Fruit fly (Drosophila melanogaster) whole organism, prepupa: ENCODE measurements around the gene asp.
A peak's percentile ranks its signal among the peaks of the same experiment; 100 is the strongest.

ENCODE experiments used
- CG10669 ChIP-seq: fragments of 200-800 bp; sonication (Bioruptor generic); optimal IDR thresholded peaks from 3 replicates; lab custom pipeline; 2018; ENCODE audit warnings: missing biosample characterization, mild to moderate bottlenecking, missing genetic modification characterization, moderate library complexity
- CG11294 ChIP-seq: fragments of 200-800 bp; sonication (Bioruptor generic); IDR thresholded peaks from 2 replicates; pipeline ENCODE4 v1.3.6; 2022; ENCODE audit warnings: missing biosample characterization, missing genetic modification characterization
- CG11762 ChIP-seq: fragments of 200-800 bp; sonication (Bioruptor generic); optimal IDR thresholded peaks from 3 replicates; lab custom pipeline; 2016; ENCODE audit warnings: missing biosample characterization, missing genetic modification characterization; ENCODE audit not compliant: insufficient read depth
- CG11902 ChIP-seq: fragments of 200-800 bp; sonication (Bioruptor generic); optimal IDR thresholded peaks from 3 replicates; lab custom pipeline; 2016; ENCODE audit warnings: missing biosample characterization, missing genetic modification characterization
- CG15336 ChIP-seq: fragments of 200-800 bp; sonication (Bioruptor generic); IDR thresholded peaks from 2 replicates; pipeline ENCODE4 v1.3.6; 2022; ENCODE audit warnings: missing biosample characterization, missing genetic modification characterization
- CG16779 ChIP-seq: fragments of 200-800 bp; sonication (Bioruptor generic); optimal IDR thresholded peaks from 3 replicates; lab custom pipeline; 2017; ENCODE audit warnings: missing biosample characterization, mild to moderate bottlenecking, missing genetic modification characterization
- CG31627 ChIP-seq: fragments of 200-800 bp; sonication (Bioruptor generic); optimal IDR thresholded peaks from 3 replicates; lab custom pipeline; 2016; ENCODE audit warnings: missing biosample characterization, missing genetic modification characterization
- CG32006 ChIP-seq: fragments of 200-800 bp; sonication (Bioruptor generic); optimal IDR thresholded peaks from 3 replicates; lab custom pipeline; 2017; ENCODE audit warnings: missing biosample characterization, mild to moderate bottlenecking, missing genetic modification characterization
- CG34406 ChIP-seq: fragments of 200-800 bp; sonication (Bioruptor generic); optimal IDR thresholded peaks from 3 replicates; lab custom pipeline; 2016; ENCODE audit warnings: missing biosample characterization, missing genetic modification characterization
- CG4318 ChIP-seq: fragments of 200-800 bp; sonication (Bioruptor generic); optimal IDR thresholded peaks from 3 replicates; lab custom pipeline; 2017; ENCODE audit warnings: missing biosample characterization, mild to moderate bottlenecking, missing genetic modification characterization
- CG6163 ChIP-seq: fragments of 200-800 bp; sonication (Bioruptor generic); IDR thresholded peaks from 3 replicates; pipeline ENCODE4 v1.3.6; 2022; ENCODE audit warnings: missing biosample characterization, missing genetic modification characterization
- CG6792 ChIP-seq: fragments of 200-800 bp; sonication (Bioruptor generic); optimal IDR thresholded peaks from 3 replicates; lab custom pipeline; 2016; ENCODE audit warnings: missing biosample characterization, missing genetic modification characterization
- CG6808 ChIP-seq: fragments of 200-800 bp; sonication (Bioruptor generic); optimal IDR thresholded peaks from 3 replicates; lab custom pipeline; 2017; ENCODE audit warnings: missing biosample characterization, missing genetic modification characterization, mild to moderate bottlenecking, moderate library complexity, missing genetic modification reagents
- CG6854 ChIP-seq: fragments of 200-800 bp; sonication (Bioruptor generic); optimal IDR thresholded peaks from 2 replicates; lab custom pipeline; 2017; ENCODE audit warnings: missing biosample characterization, mild to moderate bottlenecking, missing genetic modification characterization
- CG8119 ChIP-seq: fragments of 200-800 bp; sonication (Bioruptor generic); IDR thresholded peaks from 3 replicates; pipeline ENCODE4 v1.3.6; 2022; ENCODE audit warnings: missing biosample characterization, missing genetic modification characterization
- CG8319 ChIP-seq: fragments of 200-800 bp; sonication (Bioruptor generic); optimal IDR thresholded peaks from 3 replicates; lab custom pipeline; 2016; ENCODE audit warnings: missing biosample characterization, missing genetic modification characterization
- CG8632 ChIP-seq: fragments of 200-800 bp; sonication (Bioruptor generic); optimal IDR thresholded peaks from 3 replicates; lab custom pipeline; 2016; ENCODE audit warnings: missing biosample characterization, missing genetic modification characterization
- Eip75B ChIP-seq: fragments of 200-800 bp; sonication (Bioruptor generic); optimal IDR thresholded peaks from 3 replicates; lab custom pipeline; 2016; ENCODE audit warnings: missing biosample characterization, missing genetic modification characterization
- Eip78C ChIP-seq: fragments of 200-800 bp; sonication (Bioruptor generic); peaks from one replicate; lab custom pipeline; 2016; ENCODE audit warnings: missing biosample characterization, missing genetic modification characterization
- Eip93F ChIP-seq: fragments of 200-800 bp; sonication (Bioruptor generic); optimal IDR thresholded peaks from 2 replicates; lab custom pipeline; 2016; ENCODE audit warnings: missing biosample characterization, mild to moderate bottlenecking, missing genetic modification characterization
- Hr39 ChIP-seq: fragments of 200-800 bp; sonication (Bioruptor generic); optimal IDR thresholded peaks from 2 replicates; lab custom pipeline; 2016; ENCODE audit warnings: missing biosample characterization, missing genetic modification characterization
- Hr4 ChIP-seq: fragments of 200-800 bp; sonication (Bioruptor generic); optimal IDR thresholded peaks from 3 replicates; lab custom pipeline; 2016; ENCODE audit warnings: missing biosample characterization, missing genetic modification characterization
- Lpt ChIP-seq: fragments of 200-800 bp; sonication (Bioruptor generic); optimal IDR thresholded peaks from 3 replicates; lab custom pipeline; 2016; ENCODE audit warnings: missing biosample characterization, missing genetic modification characterization
- Met ChIP-seq: fragments of 200-800 bp; sonication (Bioruptor generic); optimal IDR thresholded peaks from 3 replicates; lab custom pipeline; 2016; ENCODE audit warnings: missing biosample characterization, missing genetic modification characterization
- OdsH ChIP-seq: fragments of 200-800 bp; sonication (Bioruptor generic); optimal IDR thresholded peaks from 3 replicates; lab custom pipeline; 2016; ENCODE audit warnings: missing biosample characterization, missing genetic modification characterization
- Sox102F ChIP-seq: fragments of 200-800 bp; sonication (Bioruptor generic); optimal IDR thresholded peaks from 2 replicates; lab custom pipeline; 2016; ENCODE audit warnings: missing biosample characterization, mild to moderate bottlenecking, missing genetic modification characterization
- Sox14 ChIP-seq: fragments of 200-800 bp; sonication (Bioruptor generic); optimal IDR thresholded peaks from 3 replicates; lab custom pipeline; 2016; ENCODE audit warnings: missing biosample characterization, missing genetic modification characterization
- Sox15 ChIP-seq: fragments of 200-800 bp; sonication (Bioruptor generic); optimal IDR thresholded peaks from 3 replicates; lab custom pipeline; 2016; ENCODE audit warnings: missing biosample characterization, missing genetic modification characterization
- achi ChIP-seq: fragments of 200-800 bp; sonication (Bioruptor generic); optimal IDR thresholded peaks from 3 replicates; lab custom pipeline; 2016; ENCODE audit warnings: missing biosample characterization, missing genetic modification characterization
- cyc ChIP-seq: fragments of 200-800 bp; sonication (Bioruptor generic); optimal IDR thresholded peaks from 3 replicates; lab custom pipeline; 2016; ENCODE audit warnings: missing biosample characterization, missing genetic modification characterization
- dac ChIP-seq: fragments of 200-800 bp; sonication (Bioruptor generic); optimal IDR thresholded peaks from 2 replicates; lab custom pipeline; 2017; ENCODE audit warnings: missing biosample characterization, mild to moderate bottlenecking, missing genetic modification characterization
- dsx ChIP-seq: fragments of 200-800 bp; optimal IDR thresholded peaks from 3 replicates; lab custom pipeline; 2019; ENCODE audit warnings: missing biosample characterization, mild to moderate bottlenecking, missing genetic modification characterization, moderate library complexity; ENCODE audit not compliant: poor library complexity, severe bottlenecking
- eg ChIP-seq: fragments of 200-800 bp; sonication (Bioruptor generic); IDR thresholded peaks from 3 replicates; pipeline ENCODE4 v1.3.6; 2022; ENCODE audit warnings: missing biosample characterization, missing genetic modification characterization
- fd59A ChIP-seq: fragments of 200-800 bp; sonication (Bioruptor generic); optimal IDR thresholded peaks from 2 replicates; lab custom pipeline; 2017; ENCODE audit warnings: missing biosample characterization, mild to moderate bottlenecking, missing genetic modification characterization, missing genetic modification reagents
- fd85E ChIP-seq: fragments of 200-800 bp; sonication (Bioruptor generic); optimal IDR thresholded peaks from 3 replicates; lab custom pipeline; 2016; ENCODE audit warnings: missing biosample characterization, missing genetic modification characterization
- fkh ChIP-seq: fragments of 200-800 bp; sonication (Bioruptor generic); optimal IDR thresholded peaks from 3 replicates; lab custom pipeline; 2017; ENCODE audit warnings: missing biosample characterization, mild to moderate bottlenecking, missing genetic modification characterization, moderate library complexity
- lz ChIP-seq: fragments of 200-800 bp; sonication (Bioruptor generic); optimal IDR thresholded peaks from 3 replicates; lab custom pipeline; 2016; ENCODE audit warnings: missing biosample characterization, missing genetic modification characterization
- net ChIP-seq: fragments of 200-800 bp; sonication (Bioruptor generic); optimal IDR thresholded peaks from 3 replicates; lab custom pipeline; 2016; ENCODE audit warnings: missing biosample characterization, missing genetic modification characterization
- pdm3 ChIP-seq: fragments of 200-800 bp; sonication (Bioruptor generic); optimal IDR thresholded peaks from 3 replicates; lab custom pipeline; 2016; ENCODE audit warnings: missing biosample characterization, missing genetic modification characterization
- spab ChIP-seq: fragments of 200-800 bp; sonication (Bioruptor generic); optimal IDR thresholded peaks from 2 replicates; lab custom pipeline; 2017; ENCODE audit warnings: missing biosample characterization, mild to moderate bottlenecking, missing genetic modification characterization, missing genetic modification reagents
- ss ChIP-seq, 2 experiments: fragments of 200-800 bp; sonication (Bioruptor generic); optimal IDR thresholded peaks; 2 replicates in 1 of 2; 3 replicates in 1 of 2; lab custom pipeline; 2017 to 2018; ENCODE audit warnings: mild to moderate bottlenecking in 2 of 2, missing biosample characterization in 2 of 2, missing genetic modification characterization in 2 of 2, moderate library complexity in 1 of 2
- svp ChIP-seq: fragments of 200-800 bp; sonication (Bioruptor generic); peaks from one replicate; lab custom pipeline; 2016; ENCODE audit warnings: missing biosample characterization, missing genetic modification characterization
- topi ChIP-seq: fragments of 200-800 bp; sonication (Bioruptor generic); optimal IDR thresholded peaks from 3 replicates; lab custom pipeline; 2016; ENCODE audit warnings: missing biosample characterization, missing genetic modification characterization
- vri ChIP-seq: fragments of 200-800 bp; sonication (Bioruptor generic); optimal IDR thresholded peaks from 3 replicates; lab custom pipeline; 2016; ENCODE audit warnings: missing biosample characterization, mild to moderate bottlenecking, missing genetic modification characterization

Gene asp

DNA sequence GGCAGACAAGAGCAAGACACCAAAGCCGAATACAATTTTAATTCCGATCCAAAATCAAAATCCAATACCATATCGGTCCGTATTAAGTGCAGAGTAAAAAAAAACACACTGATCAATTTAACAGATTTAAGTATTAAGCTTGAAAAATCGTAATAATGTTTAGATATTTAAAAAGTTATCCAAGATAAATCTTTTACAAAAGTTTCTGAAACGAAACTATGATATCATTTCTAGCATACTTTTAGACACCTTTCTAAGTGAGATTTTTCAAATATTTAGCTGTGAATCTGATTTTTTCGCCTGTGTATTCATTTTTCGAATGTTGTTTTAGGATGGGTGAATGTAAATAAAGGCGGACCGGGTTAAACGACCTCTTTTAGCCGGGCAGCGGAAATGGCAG lies 23.5 kb downstream of the asp start:
- TF ChIP-seq dsx (no peak), Eip78C (GFP tag; lab: Kevin White, UChicago) (peak; percentile 80), svp (peak; percentile 32), CG6792 (GFP tag; lab: Kevin White, UChicago) (no peak), Hr4 (GFP tag; lab: Kevin White, UChicago) (peak; percentile 89), fkh (GFP tag; lab: Kevin White, UChicago) (no peak), dac (GFP tag; lab: Kevin White, UChicago) (no peak), pdm3 (peak; percentile 5), OdsH (GFP tag; lab: Kevin White, UChicago) (peak; percentile 20), achi (peak; percentile 12), CG4318 (peak; percentile 70), CG8119 (GFP tag; lab: Robert Waterston, UW) (peak; percentile 77), net (GFP tag; lab: Kevin White, UChicago) (peak; percentile 3), CG11902 (GFP tag; lab: Kevin White, UChicago) (no peak), Lpt (peak; percentile 12), CG32006 (GFP tag; lab: Kevin White, UChicago) (peak; percentile 84), Hr39 (no peak), CG15336 (GFP tag; lab: Robert Waterston, UW) (peak; percentile 59; the same call in 1 of the 2 replicates), CG6163 (GFP tag; lab: Robert Waterston, UW) (no peak)

DNA sequence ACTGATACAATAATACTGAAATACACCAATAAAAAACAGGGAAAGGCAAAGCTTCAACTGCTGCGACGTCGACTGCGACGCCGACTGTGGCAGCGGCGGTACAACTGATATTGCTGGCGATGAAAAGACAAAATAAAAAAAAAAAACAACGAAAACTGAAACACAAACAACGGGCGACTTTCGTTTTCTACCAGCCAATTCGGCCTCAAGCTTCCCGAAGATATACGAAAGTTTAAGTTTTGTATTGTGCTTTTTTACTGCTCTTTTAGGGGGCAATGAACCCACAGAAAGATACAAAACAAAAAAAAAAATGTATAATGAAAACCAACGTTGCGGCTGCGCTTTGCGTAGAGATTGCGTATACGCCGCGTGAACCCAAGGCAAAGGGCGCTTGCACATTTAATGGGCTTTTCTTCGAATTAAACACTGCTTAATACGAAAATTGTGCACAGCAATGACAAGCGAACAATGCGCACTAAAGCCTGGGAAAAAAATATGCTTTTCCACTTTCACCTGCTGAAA lies 24.6 kb downstream of the asp start:
- peak; percentile 67 for TF ChIP-seq svp
- peak; percentile 35 for TF ChIP-seq Eip78C (GFP tag; lab: Kevin White, UChicago)
- peak; percentile 7; the same call in 1 of the 3 replicates for TF ChIP-seq eg
- no peak for TF ChIP-seq CG6792 (GFP tag; lab: Kevin White, UChicago)
- TF ChIP-seq Hr4 (GFP tag; lab: Kevin White, UChicago): no peak
- no peak for TF ChIP-seq fd85E (GFP tag; lab: Kevin White, UChicago)

DNA sequence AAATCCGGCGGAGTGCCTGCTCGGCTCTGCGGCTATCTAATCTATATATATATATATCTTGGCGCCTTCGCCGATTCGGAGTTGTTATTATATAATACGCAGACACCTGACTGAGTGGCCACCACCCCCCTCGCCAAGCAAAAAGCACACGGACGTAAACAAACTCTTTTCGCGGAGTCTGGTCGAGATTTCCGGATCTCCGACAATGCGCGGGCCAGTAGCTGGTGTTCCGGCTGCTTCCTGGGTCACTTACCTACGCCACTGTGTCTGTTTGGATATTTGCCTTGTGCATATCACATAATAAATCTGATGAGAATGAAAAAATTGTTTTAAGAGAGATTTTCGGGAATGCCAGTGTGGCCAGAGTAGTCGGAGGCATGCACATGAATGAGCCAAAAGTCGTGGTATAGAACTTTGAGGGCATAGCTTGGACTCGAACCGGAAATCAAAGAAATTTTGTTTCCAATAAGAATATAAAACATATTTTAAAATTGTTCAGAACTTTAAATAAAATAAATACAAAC lies 33.5 kb downstream of the asp start, which contains the start of gene CG5805:
Gene CG5805, minus strand, starts transcription at position 380 of the 524 bp plus-strand sequence.
- TF ChIP-seq Lpt (no peak), CG6792 (GFP tag; lab: Kevin White, UChicago) (peak; percentile 31), fd59A (GFP tag; lab: Kevin White, UChicago) (peak; percentile 14), achi (peak; percentile 70), dac (GFP tag; lab: Kevin White, UChicago) (peak; percentile 4), CG10669 (GFP tag; lab: Kevin White, UChicago) (peak; percentile 61), ss (GFP tag; optimal IDR thresholded peaks at IDR 0.05; lab: Kevin White, UChicago) (peak in 1 of 2 experiments; percentile 29), Eip78C (GFP tag; lab: Kevin White, UChicago) (peak; percentile 91), dsx (no peak), CG6854 (GFP tag; lab: Kevin White, UChicago) (no peak), CG11294 (GFP tag; lab: Robert Waterston, UW) (no peak), CG31627 (GFP tag; lab: Kevin White, UChicago) (peak; percentile 65), net (GFP tag; lab: Kevin White, UChicago) (peak; percentile 39), Met (GFP tag; lab: Kevin White, UChicago) (peak; percentile 77), Sox14 (GFP tag; lab: Kevin White, UChicago) (peak; percentile 59), eg (peak; percentile 75), CG6808 (GFP tag; lab: Kevin White, UChicago) (peak; percentile 15), vri (peak; percentile 98), spab (no peak), Sox15 (GFP tag; lab: Kevin White, UChicago) (peak; percentile 52), CG32006 (GFP tag; lab: Kevin White, UChicago) (peak; percentile 16), cyc (GFP tag; lab: Kevin White, UChicago) (peak; percentile 66), CG8632 (peak; percentile 23), Hr4 (GFP tag; lab: Kevin White, UChicago) (peak; percentile 35), CG34406 (GFP tag; lab: Kevin White, UChicago) (peak; percentile 66), topi (GFP tag; lab: Kevin White, UChicago) (peak; percentile 69), svp (peak; percentile 80), lz (GFP tag; lab: Kevin White, UChicago) (peak; percentile 70), CG8319 (GFP tag; lab: Kevin White, UChicago) (peak; percentile 62), Sox102F (peak; percentile 31), CG11762 (peak; percentile 39), OdsH (GFP tag; lab: Kevin White, UChicago) (peak; percentile 73), CG16779 (no peak), CG8119 (GFP tag; lab: Robert Waterston, UW) (no peak), fkh (GFP tag; lab: Kevin White, UChicago) (no peak), Eip75B (GFP tag; lab: Kevin White, UChicago) (peak; percentile 36), Eip93F (no peak), pdm3 (peak; percentile 64)
